Worm (Caenorhabditis elegans) whole organism, early embryonic: Measurements from ENCODE around the gene lgg-1.

ENCODE experiments used
- B0310.2 ChIP-seq: sonication (generic microtip); optimal IDR thresholded peaks from 2 replicates; lab custom pipeline; 2016; ENCODE audit warnings: mild to moderate bottlenecking, missing genetic modification characterization, missing compliant biosample characterization
- F13C5.2 ChIP-seq: sonication (generic microtip); optimal IDR thresholded peaks from 2 replicates; lab custom pipeline; 2017; ENCODE audit warnings: mild to moderate bottlenecking, missing genetic modification characterization, inconsistent platforms, missing compliant biosample characterization
- aly-1 ChIP-seq: sonication (generic microtip); optimal IDR thresholded peaks from 2 replicates; lab custom pipeline; 2016; ENCODE audit warnings: missing genetic modification characterization, missing compliant biosample characterization
- ama-1 ChIP-seq: fragments of 150-350 bp; optimal IDR thresholded peaks from 2 replicates; lab custom pipeline; 2014
- ceh-13 ChIP-seq: fragments of 200-800 bp; sonication (Bioruptor generic); optimal IDR thresholded peaks from 2 replicates; lab custom pipeline; 2018; ENCODE audit warnings: mild to moderate bottlenecking, missing genetic modification characterization, missing compliant biosample characterization
- ceh-36 ChIP-seq: sonication (generic microtip); optimal IDR thresholded peaks from 2 replicates; lab custom pipeline; 2016; ENCODE audit warnings: missing genetic modification characterization, inconsistent platforms, missing compliant biosample characterization
- ets-7 ChIP-seq: sonication (generic microtip); optimal IDR thresholded peaks from 2 replicates; lab custom pipeline; 2016; ENCODE audit warnings: missing genotype, missing genetic modification characterization, missing compliant biosample characterization
- flt-1 ChIP-seq: fragments of 200-800 bp; sonication (Bioruptor generic); IDR thresholded peaks from 2 replicates; pipeline ENCODE4 v1.3.6; 2022; ENCODE audit warnings: missing genetic modification characterization, missing compliant biosample characterization
- hmbx-1 ChIP-seq: sonication (generic microtip); optimal IDR thresholded peaks from 2 replicates; lab custom pipeline; 2016; ENCODE audit warnings: mild to moderate bottlenecking, missing genetic modification characterization, missing compliant biosample characterization
- hmg-4 ChIP-seq: fragments of 200-800 bp; sonication (Bioruptor generic); optimal IDR thresholded peaks from 2 replicates; lab custom pipeline; 2018; ENCODE audit warnings: mild to moderate bottlenecking, missing genetic modification characterization, missing compliant biosample characterization
- hnd-1 ChIP-seq: sonication (generic microtip); optimal IDR thresholded peaks from 2 replicates; lab custom pipeline; 2016; ENCODE audit warnings: missing genetic modification characterization, missing compliant biosample characterization
- pes-1 ChIP-seq: fragments of 200-800 bp; sonication (Bioruptor generic); IDR thresholded peaks from 2 replicates; pipeline ENCODE4 v1.3.6; 2022; ENCODE audit warnings: missing genetic modification reagents, missing genetic modification characterization, missing compliant biosample characterization
- scrt-1 ChIP-seq: fragments of 200-800 bp; sonication (Bioruptor generic); IDR thresholded peaks from 2 replicates; pipeline ENCODE4 v1.3.6; 2022; ENCODE audit warnings: missing genetic modification characterization, missing compliant biosample characterization
- sea-1 ChIP-seq: fragments of 200-800 bp; sonication (Bioruptor generic); conservative IDR thresholded peaks from 2 replicates; pipeline ENCODE4 v1.3.6; 2022; ENCODE audit warnings: missing genetic modification characterization, missing compliant biosample characterization
- tbx-11 ChIP-seq: fragments of 200-800 bp; sonication (Bioruptor generic); IDR thresholded peaks from 2 replicates; pipeline ENCODE4 v1.3.6; 2022; ENCODE audit warnings: missing genetic modification characterization, missing compliant biosample characterization
- tbx-37 ChIP-seq: fragments of 200-800 bp; sonication (Bioruptor generic); conservative IDR thresholded peaks from 2 replicates; pipeline ENCODE4 v1.3.6; 2022; ENCODE audit warnings: missing genetic modification reagents, missing genetic modification characterization, missing compliant biosample characterization
- tra-4 ChIP-seq: sonication (generic microtip); optimal IDR thresholded peaks from 2 replicates; lab custom pipeline; 2017; ENCODE audit warnings: missing genetic modification characterization, missing compliant biosample characterization

lgg-1 gene

ce11 chrII:6339948-6340347, 7.6 kb downstream of the lgg-1 start, which contains the start of gene C32D5.7:
C32D5.7 (minus strand) TSS chrII:6340048.
- no peak for TF ChIP-seq hmbx-1 (tag; lab: Kevin White, UChicago)
- no peak for TF ChIP-seq B0310.2 (tag; lab: Kevin White, UChicago)
- TF ChIP-seq ceh-13 (GFP tag; lab: Kevin White, UChicago), result no peak
- TF ChIP-seq pes-1 (GFP tag; lab: Robert Waterston, UW), result no peak
- TF ChIP-seq sea-1 (GFP tag; lab: Robert Waterston, UW), result no peak
- TF ChIP-seq tra-4 (tag; lab: Kevin White, UChicago), result no peak
- no peak for TF ChIP-seq ets-7
- no peak for TF ChIP-seq flt-1 (GFP tag; lab: Robert Waterston, UW)
- no peak for TF ChIP-seq tbx-11 (GFP tag; lab: Robert Waterston, UW)
- no peak for TF ChIP-seq ceh-36
- no peak for TF ChIP-seq F13C5.2
- no peak for TF ChIP-seq scrt-1 (GFP tag; lab: Robert Waterston, UW)
- no peak for TF ChIP-seq aly-1 (tag; lab: Kevin White, UChicago)
- TF ChIP-seq hnd-1, result no peak
- TF ChIP-seq ama-1 (lab: Kevin White, UChicago), result no peak

ce11 chrII:6339511-6339910, 8.0 kb downstream of the lgg-1 start:
- TF ChIP-seq tbx-11 (GFP tag; lab: Robert Waterston, UW) (no peak), hnd-1 (no peak), sea-1 (GFP tag; lab: Robert Waterston, UW) (no peak), tra-4 (tag; lab: Kevin White, UChicago) (no peak), F13C5.2 (no peak), scrt-1 (GFP tag; lab: Robert Waterston, UW) (no peak), ama-1 (lab: Kevin White, UChicago) (no peak)

ce11 chrII:6335358-6335757, 12.2 kb downstream of the lgg-1 start, which contains the start of gene C32D5.14:
C32D5.14 (plus strand) TSS chrII:6335488.
- no peak for TF ChIP-seq hmbx-1 (tag; lab: Kevin White, UChicago)

- TF ChIP-seq scrt-1 (GFP tag; lab: Robert Waterston, UW) (no peak), hmbx-1 (tag; lab: Kevin White, UChicago) (no peak), ceh-13 (GFP tag; lab: Kevin White, UChicago) (no peak), ama-1 (lab: Kevin White, UChicago) (no peak), flt-1 (GFP tag; lab: Robert Waterston, UW) (no peak), hmg-4 (GFP tag; lab: Kevin White, UChicago) (no peak), tbx-37 (GFP tag; lab: Robert Waterston, UW) (no peak), tra-4 (tag; lab: Kevin White, UChicago) (no peak), aly-1 (tag; lab: Kevin White, UChicago) (no peak), F13C5.2 (no peak), ets-7 (no peak), sea-1 (GFP tag; lab: Robert Waterston, UW) (no peak), hnd-1 (no peak), ceh-36 (no peak), B0310.2 (tag; lab: Kevin White, UChicago) (no peak), tbx-11 (GFP tag; lab: Robert Waterston, UW) (no peak), pes-1 (GFP tag; lab: Robert Waterston, UW) (no peak)
Measured at ce11 chrII:6334745-6335260, 12.7 kb downstream of the lgg-1 start.

- TF ChIP-seq ama-1 (lab: Kevin White, UChicago) (no peak), scrt-1 (GFP tag; lab: Robert Waterston, UW) (no peak), sea-1 (GFP tag; lab: Robert Waterston, UW) (no peak), tbx-37 (GFP tag; lab: Robert Waterston, UW) (no peak), aly-1 (tag; lab: Kevin White, UChicago) (no peak), ceh-36 (no peak), hnd-1 (no peak), F13C5.2 (no peak), ceh-13 (GFP tag; lab: Kevin White, UChicago) (no peak), flt-1 (GFP tag; lab: Robert Waterston, UW) (no peak), hmbx-1 (tag; lab: Kevin White, UChicago) (no peak), pes-1 (GFP tag; lab: Robert Waterston, UW) (no peak), tbx-11 (GFP tag; lab: Robert Waterston, UW) (no peak), B0310.2 (tag; lab: Kevin White, UChicago) (no peak), tra-4 (tag; lab: Kevin White, UChicago) (no peak)
Measured at ce11 chrII:6333887-6334286, 13.6 kb downstream of the lgg-1 start, which contains the start of gene ttc-39B. ttc-39B (minus strand) TSS chrII:6333987.

ce11 chrII:6331222-6331830, 16.2 kb downstream of the lgg-1 start, which contains the start of gene set-4:
set-4 (minus strand) TSS chrII:6331341.
- TF ChIP-seq hmg-4 (GFP tag; lab: Kevin White, UChicago) (peak; percentile 82), F13C5.2 (peak; percentile 79), sea-1 (GFP tag; lab: Robert Waterston, UW) (0 out of 2 replicates have a peak, but pooled peaks have one; percentile 20), hnd-1 (no peak), ceh-36 (peak; percentile 31)

ce11 chrII:6328672-6329071, 18.8 kb downstream of the lgg-1 start:
- TF ChIP-seq ama-1 (lab: Kevin White, UChicago) (no peak), tra-4 (tag; lab: Kevin White, UChicago) (no peak)

ce11 chrII:6327317-6327716, 20.2 kb downstream of the lgg-1 start:
- TF ChIP-seq ceh-13 (GFP tag; lab: Kevin White, UChicago) (no peak), ceh-36 (no peak), scrt-1 (GFP tag; lab: Robert Waterston, UW) (no peak), sea-1 (GFP tag; lab: Robert Waterston, UW) (no peak)
